Fruit fly (Drosophila melanogaster) whole organism, wandering third instar larva: ENCODE measurements around the gene AhcyL1.

Experiments
- CG9705 ChIP-seq: fragments of 200-800 bp; sonication (Bioruptor generic); optimal IDR thresholded peaks from 2 replicates; lab custom pipeline; 2018; ENCODE audit warnings: missing biosample characterization, mild to moderate bottlenecking, missing genetic modification characterization
- Dfd ChIP-seq: fragments of >200 bp; optimal IDR thresholded peaks from 2 replicates; lab custom pipeline; 2017; ENCODE audit warnings: missing biosample characterization, missing genetic modification characterization
- Hr78 ChIP-seq: fragments of >200 bp; optimal IDR thresholded peaks from 2 replicates; lab custom pipeline; 2017; ENCODE audit warnings: missing biosample characterization, missing genetic modification characterization
- Mio ChIP-seq: sonication (Bioruptor generic); optimal IDR thresholded peaks from 2 replicates; lab custom pipeline; 2016; ENCODE audit warnings: missing biosample characterization, missing genetic modification characterization
- OdsH ChIP-seq: fragments of 200-800 bp; sonication (Bioruptor generic); optimal IDR thresholded peaks from 2 replicates; lab custom pipeline; 2016; ENCODE audit warnings: missing biosample characterization, mild to moderate bottlenecking, missing genetic modification characterization
- dsf ChIP-seq: sonication (Bioruptor generic); optimal IDR thresholded peaks from 2 replicates; lab custom pipeline; 2016; ENCODE audit warnings: missing biosample characterization, missing genetic modification characterization, borderline replicate concordance
- ey ChIP-seq: fragments of 200-800 bp; sonication (Bioruptor generic); optimal IDR thresholded peaks from 2 replicates; lab custom pipeline; 2016; ENCODE audit warnings: missing biosample characterization, missing genetic modification characterization
- foxo ChIP-seq, 2 experiments: fragments of 200-800 bp; sonication (Bioruptor generic); optimal IDR thresholded peaks; 2 replicates in 1 of 2; 3 replicates in 1 of 2; lab custom pipeline; 2016 to 2017; ENCODE audit warnings: missing biosample characterization in 2 of 2, missing genetic modification characterization in 2 of 2
- fru ChIP-seq: fragments of 200-800 bp; sonication (Bioruptor generic); optimal IDR thresholded peaks from 3 replicates; lab custom pipeline; 2016; ENCODE audit warnings: missing biosample characterization, mild to moderate bottlenecking, missing genetic modification characterization
- psq ChIP-seq: fragments of 200-800 bp; sonication (Bioruptor generic); optimal IDR thresholded peaks from 3 replicates; lab custom pipeline; 2017; ENCODE audit warnings: missing biosample characterization, mild to moderate bottlenecking, missing genetic modification characterization, moderate library complexity
- usp ChIP-seq: fragments of >200 bp; optimal IDR thresholded peaks from 2 replicates; lab custom pipeline; 2017; ENCODE audit warnings: missing biosample characterization, missing genetic modification characterization

- no peak for TF ChIP-seq Mio (GFP tag; lab: Kevin White, UChicago)
- no peak for TF ChIP-seq psq (GFP tag; lab: Kevin White, UChicago)
- no peak for TF ChIP-seq CG9705 (GFP tag; lab: Kevin White, UChicago)
- no peak for TF ChIP-seq OdsH (GFP tag; lab: Kevin White, UChicago)
- TF ChIP-seq Hr78 (GFP tag; lab: Kevin White, UChicago), result no peak
- TF ChIP-seq dsf (GFP tag; lab: Kevin White, UChicago), result no peak
- no peak for TF ChIP-seq usp (GFP tag; lab: Kevin White, UChicago)
- no peak for TF ChIP-seq fru (GFP tag; lab: Kevin White, UChicago)
- no peak for TF ChIP-seq ey (GFP tag; lab: Kevin White, UChicago)
- no peak for TF ChIP-seq foxo (GFP tag; optimal IDR thresholded peaks at IDR 0.05; lab: Kevin White, UChicago)
- no peak for TF ChIP-seq Dfd (GFP tag; lab: Kevin White, UChicago)
These were observed 33.2 kb upstream of the AhcyL1 start for dm6 chr3L:2805137-2805955.
